Fruit fly (Drosophila melanogaster): Measurements from ENCODE around the gene CG7484.

Gene CG7484

dm6 chr3L:17616876-17617279, 37.5 kb upstream of the CG7484 start:
- TF ChIP-seq CG8478 (optimal IDR thresholded peaks at IDR 0.05) (no peak), psq (optimal IDR thresholded peaks at IDR 0.05) (no peak), Dll (optimal IDR thresholded peaks at IDR 0.05) (no peak), pan (optimal IDR thresholded peaks at IDR 0.05) (no peak), usp (GFP tag; optimal IDR thresholded peaks at IDR 0.05) (no peak), EcR (GFP tag; optimal IDR thresholded peaks at IDR 0.05) (no peak)

dm6 chr3L:17619209-17619705, 35.2 kb upstream of the CG7484 start, which contains the start of gene Eip74EF:
Gene Eip74EF (minus strand): TSS chr3L:17619325.
- TF ChIP-seq psq (optimal IDR thresholded peaks at IDR 0.05) (no peak), CG8478 (optimal IDR thresholded peaks at IDR 0.05) (no peak), Dll (optimal IDR thresholded peaks at IDR 0.05) (no peak), usp (GFP tag; optimal IDR thresholded peaks at IDR 0.05) (no peak), EcR (GFP tag; optimal IDR thresholded peaks at IDR 0.05) (no peak), pan (optimal IDR thresholded peaks at IDR 0.05) (no peak)

DNA sequence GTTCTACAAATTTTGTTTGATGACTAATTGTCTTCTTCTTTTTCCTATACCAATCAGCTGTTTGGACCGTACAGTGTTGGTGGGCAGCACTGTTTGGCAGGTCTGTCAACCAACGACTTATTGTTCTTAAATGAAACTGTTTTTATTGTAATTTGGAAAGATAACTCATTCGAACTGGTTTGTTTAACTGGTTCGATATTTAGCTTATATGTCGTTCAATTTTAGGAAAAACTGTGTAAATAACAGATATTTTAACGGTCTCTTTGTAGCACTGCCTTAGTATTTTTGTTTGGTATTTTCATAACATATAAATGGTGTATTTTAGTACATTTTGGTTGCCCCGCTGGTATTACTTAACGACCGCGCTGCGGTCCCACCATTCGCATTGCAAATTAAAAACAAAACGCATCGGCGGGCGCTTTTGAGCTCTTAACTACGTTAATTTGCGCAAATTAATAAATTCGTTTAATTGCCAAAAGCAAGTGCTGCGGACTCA, 32.9 kb upstream of the CG7484 start, which contains the start of the genes Vps60 and anchor:
Vps60 (minus strand) TSS at position 175 of the 496 bp plus-strand sequence.
anchor (plus strand) TSS at position 374 of the 496 bp plus-strand sequence.
- TF ChIP-seq pan (optimal IDR thresholded peaks at IDR 0.05) (no peak), EcR (GFP tag; optimal IDR thresholded peaks at IDR 0.05) (no peak), psq (optimal IDR thresholded peaks at IDR 0.05) (no peak), Dll (optimal IDR thresholded peaks at IDR 0.05) (no peak), usp (GFP tag; optimal IDR thresholded peaks at IDR 0.05) (no peak), CG8478 (optimal IDR thresholded peaks at IDR 0.05) (no peak)

- no peak for TF ChIP-seq usp (GFP tag; optimal IDR thresholded peaks at IDR 0.05)
These were observed 32.2 kb upstream of the CG7484 start for dm6 chr3L:17622081-17622850.

- TF ChIP-seq CG8478 (optimal IDR thresholded peaks at IDR 0.05) (no peak), Dll (optimal IDR thresholded peaks at IDR 0.05) (no peak), EcR (GFP tag; optimal IDR thresholded peaks at IDR 0.05) (no peak), pan (optimal IDR thresholded peaks at IDR 0.05) (no peak), usp (GFP tag; optimal IDR thresholded peaks at IDR 0.05) (no peak), psq (optimal IDR thresholded peaks at IDR 0.05) (no peak)
These were observed 31.5 kb upstream of the CG7484 start for dm6 chr3L:17622935-17623334.

dm6 chr3L:17624208-17624826, 30.1 kb upstream of the CG7484 start:
- TF ChIP-seq usp (GFP tag; optimal IDR thresholded peaks at IDR 0.05) (no peak), CG8478 (optimal IDR thresholded peaks at IDR 0.05) (no peak), Dll (optimal IDR thresholded peaks at IDR 0.05) (no peak), pan (optimal IDR thresholded peaks at IDR 0.05) (no peak), psq (optimal IDR thresholded peaks at IDR 0.05) (no peak), EcR (GFP tag; optimal IDR thresholded peaks at IDR 0.05) (no peak)

DNA sequence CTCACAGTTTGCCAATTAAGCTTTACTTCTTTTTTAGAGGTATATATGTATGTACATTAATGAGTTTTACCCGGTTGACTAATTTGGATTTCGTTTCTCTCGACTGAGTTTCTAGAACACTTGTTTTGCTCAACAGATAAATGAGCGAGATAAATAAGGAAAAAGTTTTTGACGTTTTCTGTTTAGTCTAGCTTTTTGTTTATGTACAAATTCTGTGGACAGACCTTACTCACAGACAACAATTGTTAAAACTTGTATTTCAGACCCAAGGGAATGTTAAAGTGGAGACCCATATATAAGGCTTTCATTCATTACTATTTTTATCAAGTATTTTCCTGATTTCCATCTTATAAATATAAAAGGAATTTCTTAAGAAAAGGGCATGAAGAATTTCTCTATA, 29.4 kb upstream of the CG7484 start:
- TF ChIP-seq EcR (GFP tag; optimal IDR thresholded peaks at IDR 0.05) = no peak
- TF ChIP-seq usp (GFP tag; optimal IDR thresholded peaks at IDR 0.05) = no peak
- TF ChIP-seq Dll (optimal IDR thresholded peaks at IDR 0.05) = no peak
- no peak for TF ChIP-seq pan (optimal IDR thresholded peaks at IDR 0.05)
- TF ChIP-seq CG8478 (optimal IDR thresholded peaks at IDR 0.05) = no peak
- TF ChIP-seq psq (optimal IDR thresholded peaks at IDR 0.05) = no peak

dm6 chr3L:17625574-17626128, 28.8 kb upstream of the CG7484 start:
- no peak for TF ChIP-seq EcR (GFP tag; optimal IDR thresholded peaks at IDR 0.05)
- TF ChIP-seq Dll (optimal IDR thresholded peaks at IDR 0.05) = no peak
- no peak for TF ChIP-seq CG8478 (optimal IDR thresholded peaks at IDR 0.05)
- TF ChIP-seq psq (optimal IDR thresholded peaks at IDR 0.05) = no peak
- no peak for TF ChIP-seq usp (GFP tag; optimal IDR thresholded peaks at IDR 0.05)
- no peak for TF ChIP-seq pan (optimal IDR thresholded peaks at IDR 0.05)

- TF ChIP-seq CG8478 (optimal IDR thresholded peaks at IDR 0.05) (no peak), usp (GFP tag; optimal IDR thresholded peaks at IDR 0.05) (no peak), EcR (GFP tag; optimal IDR thresholded peaks at IDR 0.05) (no peak), Dll (optimal IDR thresholded peaks at IDR 0.05) (no peak), psq (optimal IDR thresholded peaks at IDR 0.05) (no peak), pan (optimal IDR thresholded peaks at IDR 0.05) (no peak)
These were observed 23.2 kb upstream of the CG7484 start for dm6 chr3L:17631247-17631646.

- TF ChIP-seq EcR (GFP tag; optimal IDR thresholded peaks at IDR 0.05) = no peak
- no peak for TF ChIP-seq pan (optimal IDR thresholded peaks at IDR 0.05)
- TF ChIP-seq CG8478 (optimal IDR thresholded peaks at IDR 0.05) = no peak
- TF ChIP-seq psq (optimal IDR thresholded peaks at IDR 0.05) = no peak
- TF ChIP-seq Dll (optimal IDR thresholded peaks at IDR 0.05) = no peak
- TF ChIP-seq usp (GFP tag; optimal IDR thresholded peaks at IDR 0.05) = no peak
These were observed 21.3 kb upstream of the CG7484 start, which contains the start of gene CG7497 for dm6 chr3L:17633142-17633541. Gene CG7497 (plus strand): TSS chr3L:17633449.

dm6 chr3L:17637809-17638208, 16.6 kb upstream of the CG7484 start:
- TF ChIP-seq pan (optimal IDR thresholded peaks at IDR 0.05) = no peak
- TF ChIP-seq psq (optimal IDR thresholded peaks at IDR 0.05) = no peak
- TF ChIP-seq Dll (optimal IDR thresholded peaks at IDR 0.05) = no peak
- TF ChIP-seq usp (GFP tag; optimal IDR thresholded peaks at IDR 0.05) = no peak
- TF ChIP-seq CG8478 (optimal IDR thresholded peaks at IDR 0.05) = no peak
- no peak for TF ChIP-seq EcR (GFP tag; optimal IDR thresholded peaks at IDR 0.05)

DNA sequence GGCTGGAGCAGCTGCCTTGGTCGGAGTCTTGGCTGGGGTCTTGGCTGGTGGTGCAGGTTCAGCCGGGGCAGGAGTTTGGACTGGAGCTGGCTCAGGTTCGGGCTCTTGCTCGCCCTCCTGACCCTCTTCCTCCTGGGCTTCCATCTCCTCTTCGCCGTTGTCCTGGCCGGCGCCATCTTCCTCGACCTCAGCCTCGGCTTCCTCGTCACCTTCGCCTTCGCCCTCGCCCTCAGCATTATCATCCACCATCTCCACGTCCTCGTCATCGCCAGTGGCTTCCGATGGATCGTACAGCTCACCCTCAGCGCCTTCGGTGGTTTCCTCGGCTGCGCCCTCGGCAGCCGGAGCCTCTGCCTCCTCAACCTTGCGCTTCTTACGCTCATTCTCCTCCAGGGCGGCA, 15.8 kb upstream of the CG7484 start:
- TF ChIP-seq usp (GFP tag; optimal IDR thresholded peaks at IDR 0.05) (no peak), Dll (optimal IDR thresholded peaks at IDR 0.05) (no peak), pan (optimal IDR thresholded peaks at IDR 0.05) (no peak), CG8478 (optimal IDR thresholded peaks at IDR 0.05) (no peak), EcR (GFP tag; optimal IDR thresholded peaks at IDR 0.05) (no peak), psq (optimal IDR thresholded peaks at IDR 0.05) (no peak)
